Worm (Caenorhabditis elegans) whole organism, mixed stage, embryonic: ENCODE results near the gene ZK632.11.

ENCODE experiments used
- M03D4.4 ChIP-seq: sonication (generic microtip); optimal IDR thresholded peaks from 2 replicates; lab custom pipeline; 2017; ENCODE audit warnings: mild to moderate bottlenecking, missing genetic modification characterization, missing compliant biosample characterization
- blmp-1 ChIP-seq: fragments of 150-350 bp; optimal IDR thresholded peaks from 2 replicates; lab custom pipeline; 2014; ENCODE audit warnings: missing biosample characterization, missing genetic modification characterization
- ceh-39 ChIP-seq: fragments of 150-350 bp; optimal IDR thresholded peaks from 2 replicates; lab custom pipeline; 2014; ENCODE audit warnings: missing biosample characterization, missing genetic modification characterization
- ceh-43 ChIP-seq: fragments of 200-800 bp; sonication (Bioruptor generic); optimal IDR thresholded peaks from 2 replicates; lab custom pipeline; 2018; ENCODE audit warnings: mild to moderate bottlenecking, missing genetic modification characterization, moderate library complexity, missing compliant biosample characterization
- cnd-1 ChIP-seq: fragments of 200-800 bp; sonication (Bioruptor generic); optimal IDR thresholded peaks from 2 replicates; lab custom pipeline; 2018; ENCODE audit warnings: mild to moderate bottlenecking, missing genetic modification characterization, missing compliant biosample characterization
- drap-1 ChIP-seq: fragments of 200-800 bp; sonication (Bioruptor generic); optimal IDR thresholded peaks from 3 replicates; lab custom pipeline; 2018; ENCODE audit warnings: mild to moderate bottlenecking, missing genetic modification characterization, missing compliant biosample characterization
- elt-1 ChIP-seq: sonication (generic microtip); optimal IDR thresholded peaks from 2 replicates; lab custom pipeline; 2017; ENCODE audit warnings: missing genetic modification characterization, mild to moderate bottlenecking, missing compliant biosample characterization, antibody characterized with exemption, moderate library complexity, borderline replicate concordance; ENCODE audit not compliant: insufficient read depth
- elt-3 ChIP-seq: fragments of 150-350 bp; optimal IDR thresholded peaks from 2 replicates; lab custom pipeline; 2014; ENCODE audit warnings: missing biosample characterization, missing genetic modification characterization
- flh-1 ChIP-seq: fragments of 200-800 bp; sonication (Bioruptor generic); optimal IDR thresholded peaks from 2 replicates; lab custom pipeline; 2018; ENCODE audit warnings: mild to moderate bottlenecking, missing genetic modification characterization, moderate library complexity, missing compliant biosample characterization
- ham-2 ChIP-seq: fragments of 200-800 bp; sonication (Bioruptor generic); optimal IDR thresholded peaks from 2 replicates; lab custom pipeline; 2018; ENCODE audit warnings: mild to moderate bottlenecking, missing genetic modification characterization, missing compliant biosample characterization
- hlh-1 ChIP-seq: fragments of 150-350 bp; optimal IDR thresholded peaks from 2 replicates; lab custom pipeline; 2014; ENCODE audit warnings: missing biosample characterization, missing genetic modification reagents, missing genetic modification characterization
- lin-13 ChIP-seq: fragments of 150-350 bp; optimal IDR thresholded peaks from 2 replicates; lab custom pipeline; 2014; ENCODE audit warnings: missing biosample characterization, missing genetic modification characterization
- lsy-2 ChIP-seq: fragments of 150-350 bp; optimal IDR thresholded peaks from 2 replicates; lab custom pipeline; 2014; ENCODE audit warnings: missing biosample characterization, missing genetic modification characterization
- mab-5 ChIP-seq: fragments of 150-350 bp; optimal IDR thresholded peaks from 2 replicates; lab custom pipeline; 2014; ENCODE audit warnings: missing biosample characterization, missing genetic modification characterization
- mep-1 ChIP-seq: fragments of 150-350 bp; optimal IDR thresholded peaks from 2 replicates; lab custom pipeline; 2017; ENCODE audit warnings: missing biosample characterization, missing genetic modification reagents, missing genetic modification characterization, inconsistent platforms
- mls-2 ChIP-seq: sonication (generic microtip); optimal IDR thresholded peaks from 2 replicates; lab custom pipeline; 2016; ENCODE audit warnings: mild to moderate bottlenecking, missing genetic modification characterization, moderate library complexity, missing compliant biosample characterization
- nhr-12 ChIP-seq: fragments of 150-350 bp; optimal IDR thresholded peaks from 2 replicates; lab custom pipeline; 2014; ENCODE audit warnings: missing biosample characterization, missing genetic modification characterization
- nhr-237 ChIP-seq: fragments of 150-350 bp; optimal IDR thresholded peaks from 2 replicates; lab custom pipeline; 2014; ENCODE audit warnings: missing biosample characterization, missing genetic modification characterization
- nhr-28 ChIP-seq: fragments of 150-350 bp; optimal IDR thresholded peaks from 2 replicates; lab custom pipeline; 2014; ENCODE audit warnings: missing biosample characterization, missing genetic modification characterization
- nhr-76 ChIP-seq: sonication (generic microtip); optimal IDR thresholded peaks from 2 replicates; lab custom pipeline; 2017; ENCODE audit warnings: missing biosample characterization, missing genetic modification characterization
- pha-4 ChIP-seq: fragments of 150-350 bp; optimal IDR thresholded peaks from 2 replicates; lab custom pipeline; 2018; ENCODE audit warnings: missing biosample characterization, missing genetic modification reagents, missing genetic modification characterization
- snpc-4 ChIP-seq: fragments of 150-350 bp; optimal IDR thresholded peaks from 2 replicates; lab custom pipeline; 2014; ENCODE audit warnings: missing biosample characterization, missing genetic modification characterization
- sptf-1 ChIP-seq: sonication (generic microtip); optimal IDR thresholded peaks from 2 replicates; lab custom pipeline; 2017; ENCODE audit warnings: mild to moderate bottlenecking, missing genetic modification characterization, moderate library complexity, missing compliant biosample characterization
- tbx-8 ChIP-seq: fragments of 200-800 bp; sonication (Bioruptor generic); optimal IDR thresholded peaks from 2 replicates; lab custom pipeline; 2018; ENCODE audit warnings: mild to moderate bottlenecking, missing genetic modification characterization, moderate library complexity, missing compliant biosample characterization
- unc-120 ChIP-seq: sonication (generic microtip); optimal IDR thresholded peaks from 2 replicates; lab custom pipeline; 2017; ENCODE audit warnings: missing genetic modification characterization, missing compliant biosample characterization; ENCODE audit not compliant: poor library complexity, severe bottlenecking
- unc-39 ChIP-seq: fragments of 150-350 bp; optimal IDR thresholded peaks from 2 replicates; lab custom pipeline; 2014; ENCODE audit warnings: missing biosample characterization, missing genetic modification characterization
- unc-62 ChIP-seq: fragments of 150-350 bp; optimal IDR thresholded peaks from 2 replicates; lab custom pipeline; 2014; ENCODE audit warnings: missing biosample characterization, missing genetic modification reagents, missing genetic modification characterization
- ztf-11 ChIP-seq: fragments of 150-350 bp; optimal IDR thresholded peaks from 2 replicates; lab custom pipeline; 2014; ENCODE audit warnings: missing biosample characterization, missing genetic modification characterization

The ZK632.11 gene

ce11 chrIII:9853667-9854620, 26.2 kb downstream of the ZK632.11 start:
- TF ChIP-seq M03D4.4 (tag; lab: Kevin White, UChicago) (no peak), sptf-1 (tag; lab: Kevin White, UChicago) (peak; percentile 1), nhr-76 (tag; lab: Kevin White, UChicago) (no peak), nhr-237 (tag; lab: Kevin White, UChicago) (no peak), unc-62 (GFP tag; lab: Kevin White, UChicago) (no peak), elt-3 (tag; lab: Kevin White, UChicago) (no peak), mls-2 (no peak), ceh-43 (GFP tag; lab: Kevin White, UChicago) (peak; percentile 75), snpc-4 (tag; lab: Kevin White, UChicago) (no peak), cnd-1 (tag; lab: Kevin White, UChicago) (no peak)

- TF ChIP-seq sptf-1 (tag; lab: Kevin White, UChicago) (no peak), ceh-39 (tag; lab: Kevin White, UChicago) (no peak), lin-13 (no peak), ham-2 (no peak), snpc-4 (tag; lab: Kevin White, UChicago) (no peak), ztf-11 (tag; lab: Kevin White, UChicago) (no peak), unc-120 (no peak), cnd-1 (tag; lab: Kevin White, UChicago) (no peak), flh-1 (GFP tag; lab: Kevin White, UChicago) (no peak), tbx-8 (GFP tag; lab: Kevin White, UChicago) (no peak), lsy-2 (tag; lab: Kevin White, UChicago) (no peak), M03D4.4 (tag; lab: Kevin White, UChicago) (no peak), unc-39 (tag; lab: Kevin White, UChicago) (no peak), drap-1 (GFP tag; lab: Kevin White, UChicago) (no peak), mab-5 (tag; lab: Kevin White, UChicago) (no peak), pha-4 (tag; lab: Kevin White, UChicago) (no peak), mls-2 (no peak)
Measured at ce11 chrIII:9854960-9855359, 27.2 kb downstream of the ZK632.11 start.

- TF ChIP-seq nhr-28 (tag; lab: Kevin White, UChicago) = no peak
- TF ChIP-seq lsy-2 (tag; lab: Kevin White, UChicago) = no peak
- TF ChIP-seq drap-1 (GFP tag; lab: Kevin White, UChicago) = no peak
- no peak for TF ChIP-seq blmp-1 (tag; lab: Kevin White, UChicago)
- TF ChIP-seq M03D4.4 (tag; lab: Kevin White, UChicago) = no peak
- TF ChIP-seq mls-2 = no peak
- no peak for TF ChIP-seq mep-1 (tag; lab: Kevin White, UChicago)
- no peak for TF ChIP-seq nhr-12 (tag; lab: Kevin White, UChicago)
- TF ChIP-seq unc-62 (GFP tag; lab: Kevin White, UChicago) = no peak
Measured at ce11 chrIII:9857110-9857509, 29.4 kb downstream of the ZK632.11 start.

ce11 chrIII:9858061-9858460, 30.3 kb downstream of the ZK632.11 start:
- TF ChIP-seq lin-13 (no peak), elt-1 (tag; lab: Kevin White, UChicago) (peak; percentile 95), ztf-11 (tag; lab: Kevin White, UChicago) (no peak), unc-39 (tag; lab: Kevin White, UChicago) (no peak), blmp-1 (tag; lab: Kevin White, UChicago) (no peak), ceh-39 (tag; lab: Kevin White, UChicago) (no peak)

- TF ChIP-seq unc-120 (peak; percentile 53), elt-3 (tag; lab: Kevin White, UChicago) (no peak), ceh-43 (GFP tag; lab: Kevin White, UChicago) (no peak), ham-2 (no peak), hlh-1 (tag; lab: Kevin White, UChicago) (peak; percentile 48)
Measured at ce11 chrIII:9859133-9859775, 31.5 kb downstream of the ZK632.11 start, which contains the start of gene gpdh-2. Gene gpdh-2 (minus strand): TSS chrIII:9859183.
